Fruit fly (Drosophila melanogaster) whole organism: Measurements from ENCODE around the gene lectin-24A.

Source experiments
- pan ChIP-seq: fragments of >200 bp; optimal IDR thresholded peaks from 2 replicates; lab custom pipeline; 2017
- psq ChIP-seq: fragments of >200 bp; optimal IDR thresholded peaks from 2 replicates; lab custom pipeline; 2017
- usp ChIP-seq: fragments of >200 bp; optimal IDR thresholded peaks from 2 replicates; lab custom pipeline; 2017; ENCODE audit warnings: missing biosample characterization, missing genetic modification characterization, mixed read lengths

DNA sequence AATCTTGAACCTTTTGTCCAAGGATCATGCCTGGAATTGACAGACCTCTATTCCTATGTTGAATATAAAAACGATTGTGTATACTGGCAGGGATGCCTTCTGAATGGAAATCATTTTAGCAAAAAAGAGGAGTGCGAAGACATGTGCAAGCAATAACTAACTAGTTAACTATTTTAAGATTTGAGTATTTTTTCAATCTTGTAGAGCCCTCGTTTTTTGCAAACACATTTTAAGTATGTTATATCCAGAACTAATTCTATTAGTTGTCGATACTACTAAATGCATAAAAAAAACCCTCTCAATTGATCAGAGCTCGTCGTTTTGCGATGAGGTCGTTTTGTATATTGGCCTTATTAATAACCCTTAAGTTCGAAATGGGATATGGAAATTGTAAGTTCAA lies 17.2 kb downstream of the lectin-24A start, which contains the start of gene Sfp24C1:
- no peak for TF ChIP-seq usp
- TF ChIP-seq psq (lab: Kevin White, UChicago), result no peak
- no peak for TF ChIP-seq pan (lab: Kevin White, UChicago)
